Fruit fly (Drosophila melanogaster): Measurements from ENCODE around the gene Pgam5.

The Pgam5 gene

DNA sequence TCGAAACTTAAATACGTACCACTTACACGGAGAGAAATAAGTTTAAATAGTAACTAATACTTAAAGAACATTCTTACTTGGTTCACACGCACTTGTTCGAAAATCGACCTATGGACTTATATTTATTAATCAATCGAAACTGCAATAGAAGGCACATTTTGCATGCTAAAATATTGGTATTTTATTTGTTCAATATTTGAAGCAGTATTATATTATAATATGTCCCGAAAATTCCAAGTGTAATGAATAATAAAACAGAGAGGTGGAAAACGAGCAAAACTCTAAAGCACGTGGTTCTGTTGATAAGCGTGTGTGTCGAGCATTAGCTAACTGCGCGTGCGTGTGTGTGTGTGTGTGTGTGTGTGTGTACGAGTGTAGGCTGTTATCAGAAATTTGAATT lies 23.5 kb downstream of the Pgam5 start (continued):
- TF ChIP-seq Lpt (GFP tag; optimal IDR thresholded peaks at IDR 0.05) (no peak), ss (GFP tag; optimal IDR thresholded peaks at IDR 0.05) (no peak), Hr38 (GFP tag; optimal IDR thresholded peaks at IDR 0.05) (no peak), pdm3 (GFP tag; optimal IDR thresholded peaks at IDR 0.05) (peak; percentile 14), Met (GFP tag; optimal IDR thresholded peaks at IDR 0.05) (peak; percentile 42), Smox (GFP tag; optimal IDR thresholded peaks at IDR 0.05) (peak; percentile 30)

DNA sequence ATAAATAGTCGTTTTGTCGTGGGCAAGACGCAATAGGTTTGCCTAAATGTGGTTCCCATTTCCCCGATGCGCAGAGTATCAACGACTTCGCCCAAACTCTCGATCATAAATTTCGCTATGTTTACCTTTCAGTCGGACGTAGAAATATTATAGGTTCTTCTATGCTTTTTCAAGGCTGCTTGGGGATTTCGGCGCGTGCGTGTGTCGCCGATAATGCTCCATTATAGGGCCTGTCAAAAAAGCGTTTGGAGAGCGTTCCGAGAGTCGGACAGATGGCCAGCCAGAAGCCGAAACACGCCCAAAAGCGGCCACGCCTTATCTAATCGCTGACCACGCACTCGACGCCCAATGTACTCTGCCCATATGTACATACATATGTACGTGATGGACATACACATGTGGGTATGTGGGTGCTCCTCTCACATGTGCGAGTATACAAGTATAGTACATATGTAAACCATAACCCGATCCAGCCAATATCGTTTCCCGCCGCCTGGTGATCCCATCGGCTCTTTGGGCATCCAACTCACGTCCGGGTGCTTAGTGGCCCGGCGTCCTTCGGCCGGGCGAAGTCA lies 24.7 kb downstream of the Pgam5 start:
- TF ChIP-seq topi (GFP tag; optimal IDR thresholded peaks at IDR 0.05) (no peak), CG32006 (GFP tag; optimal IDR thresholded peaks at IDR 0.05) (no peak), CG3032 (tag; optimal IDR thresholded peaks at IDR 0.05) (no peak), CG11294 (GFP tag; IDR thresholded peaks at IDR 0.05) (no peak), lz (GFP tag; optimal IDR thresholded peaks at IDR 0.05) (no peak), eg (GFP tag; IDR thresholded peaks at IDR 0.05) (no peak), fkh (GFP tag; optimal IDR thresholded peaks at IDR 0.05) (peak; percentile 31)

DNA sequence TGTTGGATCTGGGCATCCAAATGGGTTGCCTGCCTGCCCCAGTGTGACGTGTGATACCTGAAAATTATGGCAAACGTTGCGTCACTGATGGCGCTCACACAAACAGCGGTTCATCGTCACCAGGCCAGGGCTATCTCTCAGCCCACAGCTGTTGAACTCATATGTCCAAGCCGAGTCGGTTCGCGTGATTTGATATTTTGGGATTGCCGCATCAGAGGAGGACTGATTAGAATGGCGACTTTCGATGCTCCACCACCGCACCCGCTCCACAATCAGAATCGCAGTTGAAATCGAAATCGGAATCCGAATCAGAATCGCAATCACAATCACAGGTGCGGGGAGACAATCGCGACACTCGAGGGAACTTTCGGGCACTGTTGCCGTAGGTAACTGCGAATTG lies 25.6 kb downstream of the Pgam5 start:
- TF ChIP-seq svp (GFP tag) (peak; percentile 66), vri (GFP tag; optimal IDR thresholded peaks at IDR 0.05) (peak; percentile 53), Sox15 (GFP tag; optimal IDR thresholded peaks at IDR 0.05) (no peak)

DNA sequence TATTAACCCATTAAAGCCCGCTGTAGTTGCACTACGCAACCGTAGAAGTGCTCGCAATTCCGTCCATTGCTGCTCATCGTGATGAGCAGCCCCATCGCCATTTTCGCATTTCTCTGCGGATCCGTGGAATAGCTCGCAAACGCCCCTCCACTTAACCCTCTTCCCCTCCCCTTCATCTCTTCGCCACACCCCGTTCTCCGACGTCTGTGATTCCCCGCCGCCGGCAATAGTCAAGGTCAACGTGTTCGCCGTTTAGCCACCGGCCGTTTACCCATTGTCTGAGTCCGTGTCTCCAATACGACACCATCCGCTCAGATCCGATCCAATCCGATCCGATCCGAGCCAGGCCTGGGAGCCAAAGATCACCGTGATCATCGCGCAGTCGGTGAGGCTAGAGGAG lies 27.0 kb downstream of the Pgam5 start:
- TF ChIP-seq Blimp-1 (GFP tag; optimal IDR thresholded peaks at IDR 0.05) (no peak), CG1621 (tag; optimal IDR thresholded peaks at IDR 0.05) (peak; percentile 55)

DNA sequence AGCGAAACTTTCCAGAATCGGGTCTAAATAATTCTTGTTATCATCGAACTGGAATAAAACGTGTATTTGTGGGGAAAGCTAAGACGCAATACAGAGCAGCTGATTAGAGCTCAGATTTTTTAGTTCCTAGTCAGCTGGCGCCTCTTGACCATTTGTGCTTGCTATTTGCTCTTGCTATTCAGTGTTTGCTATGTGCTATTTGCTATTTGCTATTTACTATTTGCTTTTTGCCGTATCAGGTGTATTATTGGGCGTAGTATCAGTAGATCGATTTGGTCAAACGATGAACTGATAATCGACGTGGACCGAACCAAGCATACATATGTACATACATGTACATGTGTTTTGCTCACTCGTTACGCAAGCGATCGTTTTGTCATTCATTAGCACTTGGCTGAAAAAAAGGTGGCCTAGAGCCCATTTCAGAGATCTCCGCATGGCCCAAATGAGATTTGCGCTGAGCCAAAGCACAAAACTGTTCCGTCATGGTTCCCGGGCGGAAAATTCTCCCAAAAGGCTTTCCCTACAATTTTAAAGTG lies 27.9 kb downstream of the Pgam5 start:
- TF ChIP-seq CG11902 (GFP tag; optimal IDR thresholded peaks at IDR 0.05): no peak
- TF ChIP-seq CG8319 (GFP tag; optimal IDR thresholded peaks at IDR 0.05): no peak
- no peak for TF ChIP-seq Ets96B (tag; optimal IDR thresholded peaks at IDR 0.05)
- TF ChIP-seq Hr38 (GFP tag; optimal IDR thresholded peaks at IDR 0.05): peak; percentile 3
- TF ChIP-seq CG7368 (GFP tag; optimal IDR thresholded peaks at IDR 0.05): no peak
- peak; percentile 18 for TF ChIP-seq CG6276 (GFP tag; optimal IDR thresholded peaks at IDR 0.05)
- peak; percentile 76 for TF ChIP-seq fkh (GFP tag; optimal IDR thresholded peaks at IDR 0.05)
- TF ChIP-seq CG16779 (tag; optimal IDR thresholded peaks at IDR 0.05): no peak
- TF ChIP-seq pdm3 (GFP tag; optimal IDR thresholded peaks at IDR 0.05): no peak
- TF ChIP-seq CG10669 (GFP tag; optimal IDR thresholded peaks at IDR 0.05): no peak

DNA sequence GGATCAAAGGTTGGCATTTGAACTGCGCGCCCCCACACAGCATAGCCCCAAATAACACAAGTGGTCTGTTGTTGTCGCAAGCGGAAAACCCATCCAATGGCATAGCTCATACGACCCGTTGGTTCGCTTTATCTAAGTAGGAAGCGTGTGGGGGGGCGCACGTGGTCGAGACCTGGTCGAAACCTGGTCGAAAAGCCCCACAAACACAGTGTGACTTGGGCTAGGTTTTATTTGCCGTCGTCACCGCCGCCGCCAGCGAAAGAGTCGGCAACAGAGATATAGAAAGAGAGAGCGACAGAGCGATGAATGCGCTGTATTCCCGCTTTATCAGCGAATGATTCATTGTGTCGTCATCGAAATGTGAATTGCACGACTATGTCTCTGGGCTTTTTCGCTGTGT lies 30.5 kb downstream of the Pgam5 start:
- TF ChIP-seq CG6276 (GFP tag; optimal IDR thresholded peaks at IDR 0.05) (no peak), svp (GFP tag) (peak; percentile 62), spab (GFP tag; optimal IDR thresholded peaks at IDR 0.05) (no peak), CG11294 (GFP tag; IDR thresholded peaks at IDR 0.05) (no peak), fkh (GFP tag; optimal IDR thresholded peaks at IDR 0.05) (no peak), Eip78C (GFP tag) (no peak), Ets21C (GFP tag; optimal IDR thresholded peaks at IDR 0.05) (no peak), achi (GFP tag; optimal IDR thresholded peaks at IDR 0.05) (no peak), lz (GFP tag; optimal IDR thresholded peaks at IDR 0.05) (no peak), vri (GFP tag; optimal IDR thresholded peaks at IDR 0.05) (peak; percentile 33), acj6 (GFP tag; optimal IDR thresholded peaks at IDR 0.05) (no peak), Sox15 (GFP tag; optimal IDR thresholded peaks at IDR 0.05) (no peak), Hr4 (GFP tag; optimal IDR thresholded peaks at IDR 0.05) (no peak), CG6808 (GFP tag; optimal IDR thresholded peaks at IDR 0.05) (no peak), Gug (GFP tag; IDR thresholded peaks at IDR 0.05) (no peak), CG15336 (GFP tag; IDR thresholded peaks at IDR 0.05) (no peak), cyc (GFP tag; optimal IDR thresholded peaks at IDR 0.05) (no peak)

Data from whole organism, prepupa.